Worm (Caenorhabditis elegans) whole organism, L1 larva: ENCODE data around the gene cdl-1.

Experiments used
- ets-5 ChIP-seq: fragments of 200-800 bp; sonication (Bioruptor generic); IDR thresholded peaks from 2 replicates; pipeline ENCODE4 v1.3.6; 2022; ENCODE audit warnings: missing genetic modification characterization, missing compliant biosample characterization
- jun-1 ChIP-seq: fragments of 150-350 bp; optimal IDR thresholded peaks from 2 replicates; lab custom pipeline; 2014; ENCODE audit warnings: missing biosample characterization, missing genetic modification reagents, missing genetic modification characterization
- lin-39 ChIP-seq: fragments of 150-350 bp; optimal IDR thresholded peaks from 2 replicates; lab custom pipeline; 2014; ENCODE audit warnings: missing biosample characterization, missing genetic modification reagents, missing genetic modification characterization
- nhr-85 ChIP-seq: sonication (generic microtip); peaks from one replicate; lab custom pipeline; 2016; ENCODE audit warnings: missing genetic modification characterization, inconsistent platforms, missing compliant biosample characterization
- skn-1 ChIP-seq: fragments of 150-350 bp; optimal IDR thresholded peaks from 2 replicates; lab custom pipeline; 2014; ENCODE audit warnings: missing biosample characterization, missing genetic modification characterization
- ztf-11 ChIP-seq, 2 experiments: sonication (generic microtip); optimal IDR thresholded peaks; 2 replicates each; lab custom pipeline; 2016 to 2017; ENCODE audit warnings: missing genetic modification characterization in 2 of 2, missing biosample characterization in 1 of 2, missing compliant biosample characterization in 1 of 2

- TF ChIP-seq lin-39 (tag; lab: Kevin White, UChicago): no peak
- peak; percentile 9 for TF ChIP-seq skn-1
- TF ChIP-seq ztf-11 (tag; optimal IDR thresholded peaks at IDR 0.05; lab: Kevin White, UChicago): no peak
- no peak for TF ChIP-seq nhr-85 (tag; lab: Kevin White, UChicago)
- TF ChIP-seq ets-5 (GFP tag; lab: Robert Waterston, UW): no peak
- no peak for TF ChIP-seq jun-1 (tag; lab: Kevin White, UChicago)
Observed at ce11 chrII:10783201-10783962, 1.9 kb upstream of the cdl-1 start, which contains the start of gene ect-2.
